Fruit fly (Drosophila melanogaster) whole organism, wandering third instar larva: ENCODE measurements around the gene CG8765.
A peak's percentile ranks its signal among the peaks of the same experiment; 100 is the strongest.

Source experiments
- Hnf4 ChIP-seq: fragments of 200-800 bp; sonication (Bioruptor generic); optimal IDR thresholded peaks from 2 replicates; lab custom pipeline; 2016; ENCODE audit warnings: missing biosample characterization, mild to moderate bottlenecking, missing genetic modification characterization
- fru ChIP-seq: fragments of 200-800 bp; sonication (Bioruptor generic); optimal IDR thresholded peaks from 3 replicates; lab custom pipeline; 2016; ENCODE audit warnings: missing biosample characterization, mild to moderate bottlenecking, missing genetic modification characterization
- h ChIP-seq: fragments of 200-800 bp; sonication (Bioruptor generic); optimal IDR thresholded peaks from 3 replicates; lab custom pipeline; 2016; ENCODE audit warnings: missing biosample characterization, mild to moderate bottlenecking, missing genetic modification characterization
- lola ChIP-seq: fragments of >200 bp; optimal IDR thresholded peaks from 2 replicates; lab custom pipeline; 2017; ENCODE audit warnings: missing biosample characterization, missing genetic modification characterization

DNA sequence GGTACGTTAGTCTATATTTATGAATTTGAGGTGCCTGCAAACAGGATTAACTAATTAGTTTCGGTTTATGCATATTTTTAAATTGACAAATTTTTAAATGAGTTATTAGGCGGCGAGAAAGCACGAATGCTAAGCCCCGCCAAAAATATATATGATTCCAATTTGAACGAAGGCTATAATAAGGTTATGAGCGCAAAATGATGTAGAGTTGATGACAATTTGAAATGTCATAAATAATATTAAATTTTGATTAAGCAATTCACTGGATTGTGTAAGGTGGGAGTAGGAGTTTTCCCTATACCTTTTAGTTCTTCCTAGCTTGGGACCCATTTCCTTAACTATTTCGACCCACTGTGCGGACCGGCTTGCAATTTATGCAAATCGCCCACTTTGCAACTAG lies 12.5 kb upstream of the CG8765 start:
- TF ChIP-seq fru: peak; percentile 11
- no peak for TF ChIP-seq lola (GFP tag; lab: Kevin White, UChicago)
- TF ChIP-seq h (GFP tag; lab: Kevin White, UChicago): peak; percentile 25
- no peak for TF ChIP-seq Hnf4 (GFP tag; lab: Kevin White, UChicago)
